Worm (Caenorhabditis elegans): Measurements from ENCODE around the gene unc-27.

- TF ChIP-seq unc-62 (GFP tag; optimal IDR thresholded peaks at IDR 0.05) (no peak), mep-1 (tag; optimal IDR thresholded peaks at IDR 0.05) (no peak), nhr-237 (tag; optimal IDR thresholded peaks at IDR 0.05) (no peak), lsy-2 (tag; optimal IDR thresholded peaks at IDR 0.05) (no peak), nhr-28 (tag; optimal IDR thresholded peaks at IDR 0.05) (no peak), blmp-1 (tag; optimal IDR thresholded peaks at IDR 0.05) (no peak), elt-3 (tag; optimal IDR thresholded peaks at IDR 0.05) (no peak), pha-4 (tag; optimal IDR thresholded peaks at IDR 0.05) (no peak), bed-3 (GFP tag; optimal IDR thresholded peaks at IDR 0.05) (no peak), unc-39 (tag; optimal IDR thresholded peaks at IDR 0.05) (no peak)
Observed at ce11 chrX:8770316-8770715, 18.9 kb upstream of the unc-27 start.
